Fruit fly (Drosophila melanogaster) whole organism, pupa: ENCODE data around the gene heph.

Source experiments
- CG12605 ChIP-seq: fragments of 200-800 bp; sonication (Bioruptor generic); IDR thresholded peaks from 2 replicates; pipeline ENCODE4 v1.3.6; 2022; ENCODE audit warnings: missing biosample characterization, missing genetic modification characterization
- CG8301 ChIP-seq: fragments of 200-800 bp; sonication (Bioruptor generic); optimal IDR thresholded peaks from 2 replicates; lab custom pipeline; 2018; ENCODE audit warnings: missing biosample characterization, mild to moderate bottlenecking, missing genetic modification characterization
- Ets98B ChIP-seq: fragments of 200-800 bp; sonication (Bioruptor generic); IDR thresholded peaks from 2 replicates; pipeline ENCODE4 v1.3.6; 2022; ENCODE audit warnings: missing biosample characterization, missing genetic modification characterization

- TF ChIP-seq CG8301 (tag; lab: Kevin White, UChicago) (no peak), Ets98B (GFP tag; lab: Robert Waterston, UW) (no peak; the same call in 1 of the 2 replicates), CG12605 (GFP tag; lab: Robert Waterston, UW) (no peak)
These were observed 28.5 kb downstream of the heph start for dm6 chr3R:31986775-31987349.
